Fruit fly (Drosophila melanogaster): ENCODE data around the gene knk.

The knk gene

dm6 chr3R:10169124-10169766, 43.8 kb upstream of the knk start (continued):
- TF ChIP-seq CG2202 (tag; optimal IDR thresholded peaks at IDR 0.05) = peak; percentile 38
- no peak for TF ChIP-seq scrt (GFP tag; optimal IDR thresholded peaks at IDR 0.05)
- TF ChIP-seq CG11456 (GFP tag; IDR thresholded peaks at IDR 0.05) = no peak
- TF ChIP-seq HHEX (GFP tag; optimal IDR thresholded peaks at IDR 0.05) = no peak
- no peak for TF ChIP-seq CG13624 (GFP tag; optimal IDR thresholded peaks at IDR 0.05)
- no peak for TF ChIP-seq CG12219 (GFP tag; optimal IDR thresholded peaks at IDR 0.05)
- TF ChIP-seq yki (optimal IDR thresholded peaks at IDR 0.05) = no peak
- no peak for TF ChIP-seq NfI (GFP tag; optimal IDR thresholded peaks at IDR 0.05)
- no peak for TF ChIP-seq en (GFP tag; optimal IDR thresholded peaks at IDR 0.05)
- no peak for TF ChIP-seq CG18764 (GFP tag; optimal IDR thresholded peaks at IDR 0.05)
- no peak for TF ChIP-seq wor (GFP tag; IDR thresholded peaks at IDR 0.05)
- no peak for TF ChIP-seq HLH4C (GFP tag; IDR thresholded peaks at IDR 0.05; ENCODE audit: partially characterized antibody)
- no peak for TF ChIP-seq CG16813 (GFP tag; IDR thresholded peaks at IDR 0.05; ENCODE audit: partially characterized antibody)
- TF ChIP-seq CG32532 (GFP tag; IDR thresholded peaks at IDR 0.05) = no peak
- peak; percentile 44 for TF ChIP-seq CG6813 (GFP tag; optimal IDR thresholded peaks at IDR 0.05)
- peak in 1 of 2 experiments; percentile 16 for TF ChIP-seq Pdp1 (GFP tag; optimal IDR thresholded peaks at IDR 0.05)
- no peak for TF ChIP-seq nom (GFP tag; optimal IDR thresholded peaks at IDR 0.05)
- TF ChIP-seq CG1603 (tag; optimal IDR thresholded peaks at IDR 0.05) = peak; percentile 25
- TF ChIP-seq otp (GFP tag; IDR thresholded peaks at IDR 0.05) = peak; percentile 34; the same call in 1 of the 3 replicates
- peak; percentile 32 for TF ChIP-seq fd102C (GFP tag; optimal IDR thresholded peaks at IDR 0.05)
- TF ChIP-seq cato (GFP tag; optimal IDR thresholded peaks at IDR 0.05; ENCODE audit: borderline replicate concordance) = no peak
- TF ChIP-seq CG8359 (GFP tag; optimal IDR thresholded peaks at IDR 0.05; ENCODE audit: borderline replicate concordance) = no peak
- TF ChIP-seq CG11085 (GFP tag; IDR thresholded peaks at IDR 0.05) = 0 out of 2 replicates have a peak, but pooled peaks have one; percentile 1
- TF ChIP-seq grn (GFP tag; optimal IDR thresholded peaks at IDR 0.05) = no peak
- TF ChIP-seq CG5245 (GFP tag; optimal IDR thresholded peaks at IDR 0.05) = peak; percentile 7
- no peak for TF ChIP-seq CG2116 (GFP tag; optimal IDR thresholded peaks at IDR 0.05)
- TF ChIP-seq pzg (GFP tag; optimal IDR thresholded peaks at IDR 0.05) = no peak
- no peak for TF ChIP-seq phol (tag; optimal IDR thresholded peaks at IDR 0.05)
- TF ChIP-seq CG15479 (GFP tag; optimal IDR thresholded peaks at IDR 0.05) = no peak
- TF ChIP-seq CG2129 (GFP tag; IDR thresholded peaks at IDR 0.05; ENCODE audit: partially characterized antibody) = no peak

DNA sequence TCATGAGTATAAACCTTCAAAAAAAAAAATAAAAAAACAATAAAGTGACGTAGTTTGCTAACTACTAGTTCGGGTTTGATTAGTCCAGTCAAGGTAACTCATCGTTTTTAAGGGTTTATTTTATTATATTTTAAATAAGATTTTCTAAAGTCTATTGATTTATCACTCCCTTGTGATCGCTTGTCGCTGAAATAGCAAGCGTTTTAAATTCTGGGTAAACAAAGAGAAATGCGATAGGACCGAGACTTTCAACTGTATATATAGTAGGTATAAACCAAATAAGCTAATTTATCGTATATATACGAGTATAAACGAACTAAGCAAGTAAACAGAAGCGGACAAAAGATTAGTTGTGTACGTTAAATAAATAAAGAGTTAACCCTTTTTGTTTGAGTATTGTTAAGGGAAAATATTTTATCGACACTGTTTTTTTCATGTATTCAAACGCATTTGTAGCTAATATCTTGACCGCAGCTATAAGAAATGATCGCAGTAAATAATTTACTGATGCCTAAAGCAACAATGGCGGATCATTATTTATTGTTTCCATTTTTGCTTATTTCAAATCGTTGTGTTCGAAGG, 43.1 kb upstream of the knk start:
- TF ChIP-seq MTF-1 (GFP tag; optimal IDR thresholded peaks at IDR 0.05; ENCODE audit: borderline replicate concordance) (no peak), CG7357 (GFP tag; IDR thresholded peaks at IDR 0.05) (no peak), wdn (GFP tag; IDR thresholded peaks at IDR 0.05) (peak; percentile 49; the same call in 1 of the 2 replicates), pho (GFP tag; optimal IDR thresholded peaks at IDR 0.05) (peak; percentile 25), dpn (GFP tag; optimal IDR thresholded peaks at IDR 0.05) (peak in 1 of 2 experiments; percentile 39), Asciz (GFP tag; optimal IDR thresholded peaks at IDR 0.05) (no peak), hbn (GFP tag; IDR thresholded peaks at IDR 0.05; ENCODE audit: partially characterized antibody) (no peak), Pdp1 (GFP tag; optimal IDR thresholded peaks at IDR 0.05) (peak in 1 of 2 experiments; percentile 16), Ada2b (GFP tag; IDR thresholded peaks at IDR 0.05) (no peak), ind (GFP tag; optimal IDR thresholded peaks at IDR 0.05) (peak; percentile 23), CG34224 (GFP tag; IDR thresholded peaks at IDR 0.05; ENCODE audit: partially characterized antibody) (no peak), Lim3 (GFP tag; IDR thresholded peaks at IDR 0.05) (no peak), CG16779 (GFP tag; IDR thresholded peaks at IDR 0.05) (0 out of 2 replicates have a peak, but pooled peaks have one; percentile 13), CG4328 (GFP tag; optimal IDR thresholded peaks at IDR 0.05) (no peak), CG3163 (GFP tag; optimal IDR thresholded peaks at IDR 0.05) (no peak), gt (GFP tag; IDR thresholded peaks at IDR 0.05) (no peak), Med (GFP tag) (peak; percentile 92), Sry-δ (GFP tag; optimal IDR thresholded peaks at IDR 0.05) (no peak), CG13287 (GFP tag; IDR thresholded peaks at IDR 0.05; ENCODE audit: partially characterized antibody) (no peak), org-1 (GFP tag; optimal IDR thresholded peaks at IDR 0.05) (peak; percentile 5)

Data from whole organism, embryonic.